Fruit fly (Drosophila melanogaster) whole organism, prepupa: ENCODE results near the gene CG5418.

Source experiments
- CG11762 ChIP-seq: fragments of 200-800 bp; sonication (Bioruptor generic); optimal IDR thresholded peaks from 3 replicates; lab custom pipeline; 2016; ENCODE audit warnings: missing biosample characterization, missing genetic modification characterization; ENCODE audit not compliant: insufficient read depth
- Hr4 ChIP-seq: fragments of 200-800 bp; sonication (Bioruptor generic); optimal IDR thresholded peaks from 3 replicates; lab custom pipeline; 2016; ENCODE audit warnings: missing biosample characterization, missing genetic modification characterization
- Lpt ChIP-seq: fragments of 200-800 bp; sonication (Bioruptor generic); optimal IDR thresholded peaks from 3 replicates; lab custom pipeline; 2016; ENCODE audit warnings: missing biosample characterization, missing genetic modification characterization
- Sox102F ChIP-seq: fragments of 200-800 bp; sonication (Bioruptor generic); optimal IDR thresholded peaks from 2 replicates; lab custom pipeline; 2016; ENCODE audit warnings: missing biosample characterization, mild to moderate bottlenecking, missing genetic modification characterization
- spab ChIP-seq: fragments of 200-800 bp; sonication (Bioruptor generic); optimal IDR thresholded peaks from 2 replicates; lab custom pipeline; 2017; ENCODE audit warnings: missing biosample characterization, mild to moderate bottlenecking, missing genetic modification characterization, missing genetic modification reagents
- vri ChIP-seq: fragments of 200-800 bp; sonication (Bioruptor generic); optimal IDR thresholded peaks from 3 replicates; lab custom pipeline; 2016; ENCODE audit warnings: missing biosample characterization, mild to moderate bottlenecking, missing genetic modification characterization

DNA sequence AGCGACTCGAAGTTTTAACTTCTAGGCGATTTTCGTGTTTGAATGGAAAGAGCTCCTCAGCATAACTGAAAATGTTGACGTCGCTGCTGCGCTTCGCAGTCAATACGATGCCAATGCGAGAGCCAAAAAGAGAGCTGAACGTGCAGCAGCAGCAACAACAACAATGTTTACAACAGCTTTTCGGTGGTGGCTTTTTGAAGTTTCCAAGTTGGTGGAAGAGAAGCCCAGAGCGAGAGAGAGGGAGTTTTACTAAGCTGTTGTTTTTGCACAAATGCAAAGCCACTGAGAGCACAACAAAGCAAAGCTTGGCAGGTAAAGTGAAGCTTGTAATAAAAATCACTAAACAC is 30.4 kb upstream of the CG5418 start:
- TF ChIP-seq Lpt (GFP tag; lab: Kevin White, UChicago): no peak
- no peak for TF ChIP-seq vri (GFP tag; lab: Kevin White, UChicago)
- no peak for TF ChIP-seq Hr4 (GFP tag; lab: Kevin White, UChicago)
- no peak for TF ChIP-seq CG11762 (GFP tag; lab: Kevin White, UChicago)
- TF ChIP-seq Sox102F (GFP tag; lab: Kevin White, UChicago): no peak
- no peak for TF ChIP-seq spab
